Worm (Caenorhabditis elegans) whole organism, L2 larva: ENCODE results near the gene cyp-33C4.

Source experiments
- C34F6.9 ChIP-seq: fragments of 150-350 bp; optimal IDR thresholded peaks from 2 replicates; lab custom pipeline; 2014; ENCODE audit warnings: missing biosample characterization, missing genetic modification characterization
- R02D3.7 ChIP-seq: fragments of 150-350 bp; optimal IDR thresholded peaks from 2 replicates; lab custom pipeline; 2014; ENCODE audit warnings: missing biosample characterization, missing genetic modification characterization
- Y55F3AM.14 ChIP-seq: fragments of 200-800 bp; sonication (Bioruptor generic); optimal IDR thresholded peaks from 2 replicates; lab custom pipeline; 2018; ENCODE audit warnings: mild to moderate bottlenecking, missing genetic modification characterization, missing compliant biosample characterization
- ZK546.5 ChIP-seq: sonication (generic microtip); optimal IDR thresholded peaks from 2 replicates; lab custom pipeline; 2017; ENCODE audit warnings: missing biosample characterization, missing genetic modification characterization
- aly-2 ChIP-seq: fragments of 150-350 bp; optimal IDR thresholded peaks from 2 replicates; lab custom pipeline; 2014; ENCODE audit warnings: missing biosample characterization, missing genetic modification characterization
- ama-1 ChIP-seq: fragments of 150-350 bp; optimal IDR thresholded peaks from 2 replicates; lab custom pipeline; 2018; ENCODE audit warnings: inconsistent platforms
- ceh-16 ChIP-seq: fragments of 150-350 bp; optimal IDR thresholded peaks from 2 replicates; lab custom pipeline; 2014; ENCODE audit warnings: missing biosample characterization, missing genetic modification characterization
- ceh-82 ChIP-seq: fragments of 150-350 bp; optimal IDR thresholded peaks from 2 replicates; lab custom pipeline; 2014; ENCODE audit warnings: missing biosample characterization, missing genetic modification characterization
- crh-2 ChIP-seq: sonication (generic microtip); optimal IDR thresholded peaks from 2 replicates; lab custom pipeline; 2017; ENCODE audit warnings: missing biosample characterization, missing genetic modification characterization
- dmd-4 ChIP-seq: sonication (generic microtip); optimal IDR thresholded peaks from 2 replicates; lab custom pipeline; 2017; ENCODE audit warnings: missing biosample characterization, missing genetic modification characterization
- fos-1 ChIP-seq: fragments of 150-350 bp; optimal IDR thresholded peaks from 2 replicates; lab custom pipeline; 2014; ENCODE audit warnings: missing biosample characterization, missing genetic modification characterization
- gmeb-1 ChIP-seq: fragments of 150-350 bp; optimal IDR thresholded peaks from 2 replicates; lab custom pipeline; 2014; ENCODE audit warnings: missing biosample characterization, missing genetic modification characterization
- lin-11 ChIP-seq: fragments of 150-350 bp; sonication (generic microtip); optimal IDR thresholded peaks from 2 replicates; lab custom pipeline; 2014; ENCODE audit warnings: missing biosample characterization, missing genetic modification characterization, inconsistent platforms, mixed read lengths
- lin-13 ChIP-seq: fragments of 150-350 bp; optimal IDR thresholded peaks from 2 replicates; lab custom pipeline; 2014; ENCODE audit warnings: missing biosample characterization, missing genetic modification reagents, missing genetic modification characterization
- lin-39 ChIP-seq: fragments of 150-350 bp; optimal IDR thresholded peaks from 2 replicates; lab custom pipeline; 2014; ENCODE audit warnings: missing biosample characterization, missing genetic modification reagents, missing genetic modification characterization
- lsy-2 ChIP-seq, 2 experiments: fragments of 150-350 bp in 1 of 2; sonication (generic microtip) in 1 of 2; optimal IDR thresholded peaks; 2 replicates each; lab custom pipeline; 2014 to 2017; ENCODE audit warnings: missing biosample characterization in 2 of 2, missing genetic modification characterization in 2 of 2
- mab-5 ChIP-seq: fragments of 150-350 bp; optimal IDR thresholded peaks from 2 replicates; lab custom pipeline; 2014; ENCODE audit warnings: missing biosample characterization, missing genetic modification characterization
- mbf-1 ChIP-seq: sonication (generic microtip); optimal IDR thresholded peaks from 2 replicates; lab custom pipeline; 2017; ENCODE audit warnings: missing biosample characterization, missing genetic modification characterization
- mdl-1 ChIP-seq, 2 experiments: fragments of 150-350 bp in 1 of 2; sonication (generic microtip) in 1 of 2; optimal IDR thresholded peaks; 2 replicates each; lab custom pipeline; 2017; ENCODE audit warnings: missing biosample characterization in 2 of 2, missing genetic modification characterization in 2 of 2
- nhr-11 ChIP-seq: fragments of 150-350 bp; optimal IDR thresholded peaks from 2 replicates; lab custom pipeline; 2014; ENCODE audit warnings: missing biosample characterization, missing genetic modification characterization
- nhr-129 ChIP-seq: fragments of 150-350 bp; optimal IDR thresholded peaks from 2 replicates; lab custom pipeline; 2014; ENCODE audit warnings: missing biosample characterization, missing genetic modification characterization
- nhr-21 ChIP-seq: fragments of 150-350 bp; optimal IDR thresholded peaks from 2 replicates; lab custom pipeline; 2014; ENCODE audit warnings: missing biosample characterization, missing genetic modification characterization
- nhr-237 ChIP-seq: fragments of 150-350 bp; optimal IDR thresholded peaks from 2 replicates; lab custom pipeline; 2014; ENCODE audit warnings: missing biosample characterization, missing genetic modification characterization
- nhr-77 ChIP-seq: fragments of 150-350 bp; optimal IDR thresholded peaks from 2 replicates; lab custom pipeline; 2014; ENCODE audit warnings: missing biosample characterization, missing genetic modification characterization
- sem-4 ChIP-seq: fragments of 150-350 bp; optimal IDR thresholded peaks from 2 replicates; lab custom pipeline; 2014; ENCODE audit warnings: missing biosample characterization, missing genetic modification reagents, missing genetic modification characterization
- skn-1 ChIP-seq: sonication (generic microtip); optimal IDR thresholded peaks from 2 replicates; lab custom pipeline; 2017; ENCODE audit warnings: missing biosample characterization, missing genetic modification characterization
- sma-3 ChIP-seq: sonication (generic microtip); optimal IDR thresholded peaks from 2 replicates; lab custom pipeline; 2016; ENCODE audit warnings: missing genetic modification reagents, missing genetic modification characterization, missing compliant biosample characterization
- unc-39 ChIP-seq: fragments of 150-350 bp; optimal IDR thresholded peaks from 2 replicates; lab custom pipeline; 2014; ENCODE audit warnings: missing biosample characterization, missing genetic modification characterization
- unc-55 ChIP-seq: fragments of 150-350 bp; sonication (generic microtip); optimal IDR thresholded peaks from 3 replicates; lab custom pipeline; 2014; ENCODE audit warnings: missing biosample characterization, missing genetic modification reagents, missing genetic modification characterization
- zag-1 ChIP-seq: fragments of 150-350 bp; optimal IDR thresholded peaks from 2 replicates; lab custom pipeline; 2014; ENCODE audit warnings: missing biosample characterization, missing genetic modification characterization
- ztf-11 ChIP-seq: sonication (generic microtip); optimal IDR thresholded peaks from 2 replicates; lab custom pipeline; 2017; ENCODE audit warnings: missing biosample characterization, missing genetic modification characterization
- ztf-4 ChIP-seq: fragments of 150-350 bp; optimal IDR thresholded peaks from 2 replicates; lab custom pipeline; 2014; ENCODE audit warnings: missing biosample characterization, missing genetic modification characterization

cyp-33C4 gene

DNA sequence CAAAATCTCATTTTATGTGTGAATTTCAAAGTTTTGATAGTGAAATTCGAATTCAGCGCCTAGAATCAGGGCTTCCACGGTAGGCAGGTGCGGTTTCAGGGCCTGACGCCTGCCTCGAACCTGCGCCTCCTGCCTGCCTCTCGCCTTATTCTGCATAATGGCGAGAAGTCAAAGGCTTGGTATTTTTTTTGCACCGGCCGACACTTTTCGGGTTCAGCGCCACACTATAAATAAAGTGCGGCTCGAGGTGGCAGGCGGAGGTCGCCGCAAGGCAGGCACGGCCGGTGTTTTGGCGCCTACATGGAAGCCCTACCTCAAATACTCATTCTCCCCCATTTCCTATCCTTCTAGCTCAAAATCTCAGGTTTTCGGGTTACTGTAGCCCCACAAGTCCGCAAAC, 35.5 kb upstream of the cyp-33C4 start:
- TF ChIP-seq aly-2 (tag; lab: Kevin White, UChicago) = no peak
- no peak for TF ChIP-seq nhr-129 (tag; lab: Kevin White, UChicago)
- TF ChIP-seq nhr-21 (tag; lab: Kevin White, UChicago) = no peak
- no peak for TF ChIP-seq crh-2 (tag; lab: Kevin White, UChicago)

DNA sequence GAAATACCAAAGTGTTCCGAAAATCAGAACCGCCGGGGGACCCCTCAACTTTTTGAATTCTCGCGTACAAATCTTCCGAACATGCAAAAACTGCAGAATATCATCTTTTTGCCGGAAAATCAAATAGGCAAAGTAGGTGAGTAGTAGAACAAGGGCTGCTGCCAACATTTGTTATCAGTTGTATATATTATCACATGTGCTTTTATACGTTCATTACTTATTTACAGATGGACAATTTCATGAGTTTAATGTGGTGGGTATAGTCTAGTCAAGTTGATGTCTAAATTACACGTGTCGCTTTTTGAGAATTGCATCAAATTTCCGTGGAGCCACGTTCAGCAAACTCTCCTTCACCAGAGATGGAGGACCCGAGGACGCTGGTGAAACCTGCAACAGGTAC, 34.7 kb upstream of the cyp-33C4 start, which contains the start of gene cyp-32B1:
Gene cyp-32B1 (minus strand): TSS at position 176 of the 400 bp plus-strand sequence.
- TF ChIP-seq lin-39 (tag; lab: Kevin White, UChicago) (no peak), fos-1 (tag; lab: Kevin White, UChicago) (peak; percentile 5), C34F6.9 (tag; lab: Kevin White, UChicago) (no peak)

DNA sequence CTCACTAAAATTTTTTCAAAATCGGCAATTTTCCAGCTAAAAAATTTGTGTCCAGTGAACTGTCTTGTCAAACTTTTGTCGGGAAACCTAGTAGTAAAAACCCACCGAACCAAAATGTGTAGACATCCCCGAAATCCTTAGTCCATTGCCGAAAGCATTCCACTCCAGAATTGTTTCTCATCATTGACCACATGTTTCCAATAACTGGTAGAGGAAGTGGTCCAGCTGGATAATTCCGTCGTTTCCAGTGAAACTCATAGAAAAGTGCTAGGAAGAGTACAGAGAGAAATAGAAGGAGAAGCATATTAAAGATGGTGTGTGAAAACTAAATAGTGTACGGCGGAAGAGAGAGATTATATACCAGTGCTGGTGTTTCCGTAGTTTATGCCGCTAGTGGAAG, 31.9 kb upstream of the cyp-33C4 start, which contains the start of gene cyp-33C12:
Gene cyp-33C12 (minus strand): TSS at position 321 of the 400 bp plus-strand sequence.
- no peak for TF ChIP-seq ama-1 (lab: Kevin White, UChicago)
- TF ChIP-seq nhr-129 (tag; lab: Kevin White, UChicago) = no peak
- TF ChIP-seq nhr-237 = no peak
- no peak for TF ChIP-seq sem-4
- no peak for TF ChIP-seq sma-3 (GFP tag; lab: Kevin White, UChicago)
- TF ChIP-seq gmeb-1 (tag; lab: Kevin White, UChicago) = no peak
- no peak for TF ChIP-seq ceh-16 (tag; lab: Kevin White, UChicago)
- no peak for TF ChIP-seq R02D3.7 (tag; lab: Kevin White, UChicago)
- TF ChIP-seq nhr-11 (tag; lab: Kevin White, UChicago) = no peak
- no peak for TF ChIP-seq lin-13
- TF ChIP-seq nhr-77 = no peak
- TF ChIP-seq aly-2 (tag; lab: Kevin White, UChicago) = no peak
- no peak for TF ChIP-seq zag-1 (tag; lab: Kevin White, UChicago)
- TF ChIP-seq mab-5 (tag; lab: Kevin White, UChicago) = no peak
- TF ChIP-seq unc-55 (GFP tag; lab: Kevin White, UChicago) = no peak
- no peak for TF ChIP-seq ceh-82 (tag; lab: Kevin White, UChicago)
- TF ChIP-seq skn-1 (tag; lab: Kevin White, UChicago) = no peak
- TF ChIP-seq dmd-4 = no peak

DNA sequence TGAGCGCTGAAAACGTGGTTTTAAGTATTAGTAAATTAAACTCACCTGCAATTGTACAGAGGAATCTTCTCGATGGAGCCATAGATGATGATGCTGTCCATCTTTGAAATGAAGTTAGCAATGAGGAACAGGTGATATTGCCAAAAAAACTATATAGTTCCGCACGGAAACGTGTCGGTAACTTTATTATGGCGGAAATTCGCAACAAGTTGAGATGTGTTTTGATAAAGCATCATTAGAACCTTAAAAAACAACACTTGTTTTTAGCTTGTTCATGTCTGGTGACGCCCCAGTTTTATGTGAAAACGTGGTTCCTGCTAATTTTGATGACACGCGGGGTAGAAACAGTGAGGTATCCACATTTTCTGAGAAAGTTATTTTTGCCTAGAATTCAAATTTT, 29.8 kb upstream of the cyp-33C4 start, which contains the start of gene srt-40:
Gene srt-40 (minus strand): TSS at position 101 of the 400 bp plus-strand sequence.
- TF ChIP-seq mdl-1 (tag; optimal IDR thresholded peaks at IDR 0.05; lab: Kevin White, UChicago) (no peak), crh-2 (tag; lab: Kevin White, UChicago) (no peak), lin-11 (tag; lab: Kevin White, UChicago) (no peak), ztf-4 (tag; lab: Kevin White, UChicago) (no peak), Y55F3AM.14 (GFP tag; lab: Kevin White, UChicago) (no peak), unc-39 (tag; lab: Kevin White, UChicago) (no peak), nhr-21 (tag; lab: Kevin White, UChicago) (no peak), nhr-129 (tag; lab: Kevin White, UChicago) (no peak), zag-1 (tag; lab: Kevin White, UChicago) (no peak)

DNA sequence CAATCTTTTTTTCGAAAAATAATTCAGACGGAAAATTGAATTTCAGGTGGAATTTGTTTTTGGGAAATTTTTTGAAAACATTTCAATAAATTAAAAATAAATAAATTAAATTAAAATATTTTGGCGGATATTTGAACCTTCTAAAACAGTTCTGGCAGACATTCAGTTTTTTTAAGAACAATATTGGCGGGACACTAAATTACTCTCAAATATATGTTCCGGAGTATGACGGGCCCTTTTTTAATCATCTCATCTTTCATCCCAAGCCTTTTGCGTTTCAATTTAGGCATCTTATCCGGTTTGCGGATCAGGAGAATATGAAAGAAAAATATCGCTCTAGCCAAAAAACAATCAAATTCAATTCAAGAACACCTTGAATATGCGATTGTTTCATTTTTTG, 29.1 kb upstream of the cyp-33C4 start, which contains the start of gene svh-11:
Gene svh-11 (plus strand): TSS at position 301 of the 400 bp plus-strand sequence.
- TF ChIP-seq ztf-11 (tag; lab: Kevin White, UChicago) (no peak), Y55F3AM.14 (GFP tag; lab: Kevin White, UChicago) (no peak), mab-5 (tag; lab: Kevin White, UChicago) (no peak), lin-39 (tag; lab: Kevin White, UChicago) (no peak), C34F6.9 (tag; lab: Kevin White, UChicago) (no peak), ZK546.5 (tag; lab: Kevin White, UChicago) (no peak), lin-11 (tag; lab: Kevin White, UChicago) (no peak), lsy-2 (tag; optimal IDR thresholded peaks at IDR 0.05; lab: Kevin White, UChicago) (no peak), ceh-16 (tag; lab: Kevin White, UChicago) (no peak), mbf-1 (tag; lab: Kevin White, UChicago) (no peak), unc-39 (tag; lab: Kevin White, UChicago) (no peak), dmd-4 (no peak), ama-1 (lab: Kevin White, UChicago) (no peak), aly-2 (tag; lab: Kevin White, UChicago) (no peak)
